Worm (Caenorhabditis elegans): ENCODE measurements around the gene rab-30.

Gene rab-30

DNA sequence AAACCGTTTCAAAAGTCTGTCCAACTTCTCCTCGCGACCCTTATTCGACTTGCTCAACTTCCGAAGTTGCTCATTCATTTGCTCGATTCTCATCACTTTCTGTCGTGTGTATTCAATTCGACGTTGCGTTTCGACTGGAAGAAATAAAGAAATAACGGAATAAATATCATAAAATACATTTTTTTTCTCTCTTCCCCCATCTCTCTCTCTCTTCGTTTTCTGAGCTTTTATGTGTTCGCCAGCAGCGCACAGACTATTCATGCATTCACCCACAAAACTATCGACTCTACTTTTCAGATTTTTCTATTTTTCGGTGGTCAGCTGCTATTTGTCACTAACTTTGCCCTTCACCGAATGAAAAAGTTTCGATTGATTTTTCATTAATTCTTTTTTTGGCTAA, at the start of gene rab-30:
rab-30 (plus strand) TSS at position 301 of the 400 bp plus-strand sequence.
- no peak for TF ChIP-seq him-1 (tag; optimal IDR thresholded peaks at IDR 0.05)
- TF ChIP-seq W03F9.2 (tag; optimal IDR thresholded peaks at IDR 0.05), result no peak
- no peak for TF ChIP-seq dao-5 (tag; optimal IDR thresholded peaks at IDR 0.05)

DNA sequence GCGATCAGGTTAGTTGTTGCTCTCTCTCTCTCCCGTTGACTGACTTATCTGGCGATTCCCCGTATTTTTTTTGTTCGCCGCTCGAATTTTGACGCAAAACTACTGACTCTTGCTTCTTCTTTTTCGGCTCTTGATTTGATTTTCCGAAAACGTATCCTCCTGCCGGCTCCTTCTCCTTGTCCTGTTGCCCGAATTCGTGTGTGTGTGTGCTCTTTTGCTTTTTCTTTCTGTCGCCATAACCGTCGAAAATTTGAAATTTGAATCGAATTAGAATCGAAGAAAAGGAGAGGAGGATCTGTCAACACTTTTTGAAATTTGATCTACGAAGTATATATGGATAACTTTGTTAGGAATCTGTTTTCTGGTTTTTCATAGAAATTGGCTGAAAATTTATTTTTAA, 47.8 kb upstream of the rab-30 start:
- TF ChIP-seq dao-5 (tag; optimal IDR thresholded peaks at IDR 0.05) (no peak), him-1 (tag; optimal IDR thresholded peaks at IDR 0.05) (no peak), W03F9.2 (tag; optimal IDR thresholded peaks at IDR 0.05) (no peak)

DNA sequence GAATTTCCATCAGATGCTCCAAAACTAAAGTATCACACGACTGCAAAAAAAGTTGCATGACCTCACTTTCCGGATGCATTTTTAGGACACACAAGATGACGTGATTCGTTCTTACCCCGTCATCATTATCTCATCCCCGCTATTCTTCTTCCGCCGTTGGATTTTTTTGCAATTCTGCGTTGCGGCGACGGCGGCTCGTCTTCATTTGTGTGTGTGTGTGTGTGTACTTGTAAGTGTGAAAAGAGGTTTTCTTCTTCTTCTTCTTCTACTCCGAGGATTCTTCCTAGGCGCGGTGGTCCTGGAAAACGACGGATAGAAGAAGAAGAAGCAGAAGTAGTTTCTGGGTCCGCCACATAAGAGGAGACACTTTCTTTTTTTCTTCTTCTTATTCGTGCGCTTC, 44.6 kb upstream of the rab-30 start:
- TF ChIP-seq him-1 (tag; optimal IDR thresholded peaks at IDR 0.05) (no peak), dao-5 (tag; optimal IDR thresholded peaks at IDR 0.05) (no peak), W03F9.2 (tag; optimal IDR thresholded peaks at IDR 0.05) (no peak)

DNA sequence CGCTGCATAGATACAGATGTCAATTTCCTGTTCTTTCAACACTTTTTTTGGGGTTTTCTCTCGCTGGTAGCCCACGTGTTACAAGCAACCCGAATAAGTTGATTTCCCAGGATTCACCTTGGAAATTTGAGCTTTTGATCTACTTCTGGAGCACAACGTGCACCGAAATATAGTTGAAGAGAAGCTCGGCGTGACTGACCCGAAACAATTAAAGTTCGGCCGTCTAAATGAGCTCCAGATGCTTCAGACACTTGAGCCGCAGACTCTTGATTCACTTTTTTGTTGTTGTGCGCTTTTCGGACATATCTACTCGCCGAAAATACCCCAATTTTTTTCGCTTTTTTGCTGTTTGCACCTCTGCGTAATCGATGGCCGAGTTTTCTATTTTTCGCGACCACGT, 41.5 kb upstream of the rab-30 start:
- no peak for TF ChIP-seq dao-5 (tag; optimal IDR thresholded peaks at IDR 0.05)

DNA sequence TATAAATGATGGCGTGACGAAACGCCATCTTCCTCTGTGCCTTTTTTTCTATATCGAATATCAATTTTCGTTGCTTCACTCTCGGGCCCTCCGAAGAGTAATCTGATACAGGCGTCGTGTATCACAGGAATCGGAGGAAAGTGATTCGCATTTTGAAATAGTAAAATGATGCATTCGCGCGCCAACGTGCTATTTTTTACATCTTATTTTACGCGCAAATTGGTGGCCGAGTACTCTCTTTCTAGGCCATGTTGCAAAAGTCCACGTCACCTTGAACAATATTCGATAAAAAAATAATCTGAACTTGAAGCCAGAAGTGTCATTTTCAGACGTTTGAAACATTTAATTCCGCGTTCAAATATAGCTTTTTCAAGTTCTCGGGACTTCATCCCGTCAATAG, 40.8 kb upstream of the rab-30 start:
- TF ChIP-seq him-1 (tag; optimal IDR thresholded peaks at IDR 0.05) (no peak), dao-5 (tag; optimal IDR thresholded peaks at IDR 0.05) (no peak)

DNA sequence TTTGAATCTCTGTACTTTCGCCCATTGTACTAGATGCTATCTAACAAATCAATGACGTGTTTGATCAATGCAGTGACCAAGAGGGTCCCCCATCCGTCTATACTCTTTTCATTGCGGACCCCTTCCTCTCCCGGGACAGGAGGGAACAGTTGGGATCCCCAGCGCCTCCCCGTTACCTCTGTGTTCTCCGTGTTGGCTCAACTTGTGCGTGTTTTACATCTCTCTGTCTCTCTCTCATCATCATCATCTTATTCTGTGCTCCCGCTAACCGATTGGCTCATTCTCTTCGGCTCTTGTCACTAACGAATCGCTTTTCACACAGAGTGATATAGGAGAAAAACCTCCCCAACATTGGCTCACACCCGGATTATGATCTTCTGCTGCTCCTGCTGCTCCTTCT, 39.9 kb upstream of the rab-30 start, which contains the start of gene unc-49:
unc-49 (plus strand) TSS at position 240 of the 400 bp plus-strand sequence.
- TF ChIP-seq dao-5 (tag; optimal IDR thresholded peaks at IDR 0.05) (no peak), W03F9.2 (tag; optimal IDR thresholded peaks at IDR 0.05) (no peak), him-1 (tag; optimal IDR thresholded peaks at IDR 0.05) (no peak)

DNA sequence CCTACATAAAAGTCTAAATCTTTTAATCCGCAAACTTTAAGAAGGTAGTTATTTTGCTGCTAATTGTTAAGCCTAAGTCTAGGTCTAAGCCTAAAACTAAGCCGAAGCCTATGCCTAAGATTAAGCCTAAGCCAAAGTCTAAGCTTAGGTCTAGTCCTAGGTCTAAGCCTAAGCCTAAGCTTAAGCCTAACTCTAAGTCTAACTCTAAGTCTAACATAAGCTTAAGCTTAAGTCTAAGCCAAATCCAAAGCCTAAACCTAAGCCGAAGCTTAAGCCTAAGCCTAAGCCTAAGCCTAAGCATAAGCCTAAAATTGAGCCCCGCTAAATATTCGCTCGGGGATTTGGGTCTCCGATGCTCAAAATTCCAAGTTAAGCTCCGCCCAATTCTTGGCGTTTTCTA, 39.2 kb upstream of the rab-30 start:
- TF ChIP-seq W03F9.2 (tag; optimal IDR thresholded peaks at IDR 0.05), result no peak

DNA sequence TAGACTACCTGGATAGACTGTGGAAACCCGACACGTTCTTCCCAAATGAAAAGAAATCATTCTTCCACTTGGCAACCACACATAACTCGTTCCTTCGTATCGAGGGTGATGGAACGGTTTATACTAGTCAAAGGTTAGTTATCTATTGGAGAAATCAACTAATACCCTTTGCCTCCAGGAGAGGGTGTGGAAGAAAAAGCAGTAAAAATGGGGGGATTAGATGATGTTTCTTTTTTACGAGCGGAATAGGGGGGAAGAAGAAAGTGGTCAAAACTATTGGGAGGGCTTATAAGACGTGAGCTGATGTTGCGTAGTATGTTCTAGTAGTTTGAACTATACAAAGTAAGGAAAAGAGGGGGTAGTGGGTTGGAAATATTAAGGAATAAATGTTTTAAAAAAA, 37.4 kb upstream of the rab-30 start:
- TF ChIP-seq W03F9.2 (tag; optimal IDR thresholded peaks at IDR 0.05) (no peak), him-1 (tag; optimal IDR thresholded peaks at IDR 0.05) (no peak), dao-5 (tag; optimal IDR thresholded peaks at IDR 0.05) (no peak)

DNA sequence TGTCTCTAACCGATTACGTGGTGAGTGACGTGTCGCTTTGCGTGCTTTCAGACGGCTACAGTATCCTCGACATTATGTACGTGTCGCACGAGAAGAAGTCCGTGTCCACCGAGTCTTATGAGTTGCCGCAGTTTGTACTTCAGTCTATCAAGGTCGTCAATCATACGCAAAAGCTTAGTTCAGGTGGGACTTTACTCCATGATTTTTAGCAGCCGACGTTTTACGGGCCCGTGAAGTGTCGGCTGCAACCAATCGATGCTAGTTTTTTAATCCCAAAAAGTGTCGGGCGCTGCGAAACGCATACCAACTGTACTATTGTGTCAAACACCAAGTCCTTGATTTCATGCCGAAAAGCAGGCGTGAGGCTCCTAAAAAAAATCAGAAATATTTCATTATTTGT, 35.6 kb upstream of the rab-30 start:
- no peak for TF ChIP-seq W03F9.2 (tag; optimal IDR thresholded peaks at IDR 0.05)
- TF ChIP-seq him-1 (tag; optimal IDR thresholded peaks at IDR 0.05), result no peak
- no peak for TF ChIP-seq dao-5 (tag; optimal IDR thresholded peaks at IDR 0.05)

DNA sequence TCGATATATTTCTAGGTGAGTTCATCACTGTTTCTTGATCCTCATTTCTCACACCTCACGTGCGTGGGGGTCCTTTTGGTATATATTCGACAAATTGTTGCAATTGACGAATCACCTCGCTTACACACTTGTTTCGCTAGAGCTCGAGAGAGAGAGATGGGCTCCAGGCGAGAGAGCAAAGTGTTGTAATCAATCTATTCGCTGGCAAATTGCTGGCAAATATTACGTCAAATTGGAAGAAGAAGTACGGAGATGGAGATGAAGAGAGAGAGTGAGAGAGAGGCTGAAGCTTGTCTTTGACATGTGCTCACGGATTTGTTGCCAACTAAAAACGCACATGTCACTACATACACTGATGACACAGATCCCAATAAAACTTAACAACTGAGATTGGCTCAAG, 34.5 kb upstream of the rab-30 start:
- TF ChIP-seq dao-5 (tag; optimal IDR thresholded peaks at IDR 0.05) (no peak), him-1 (tag; optimal IDR thresholded peaks at IDR 0.05) (no peak), W03F9.2 (tag; optimal IDR thresholded peaks at IDR 0.05) (no peak)

DNA sequence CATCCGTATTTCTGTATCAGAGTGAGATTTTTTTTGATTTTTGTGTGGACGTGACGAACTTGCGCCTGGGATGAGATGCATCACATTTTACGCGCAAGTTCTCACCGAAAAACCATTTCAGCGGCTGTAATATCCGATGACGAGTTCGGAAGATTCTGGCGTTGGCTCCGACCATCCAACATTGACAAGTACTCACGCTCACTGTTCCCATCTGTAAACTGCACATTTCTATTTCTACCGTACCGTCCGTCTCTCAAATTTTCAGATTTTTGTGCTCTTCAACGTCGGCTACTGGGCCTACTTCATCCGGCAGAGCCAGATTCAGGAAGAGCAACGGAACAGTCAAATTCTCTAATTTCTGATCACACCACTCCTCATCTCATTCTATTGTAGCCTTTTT, 33.0 kb upstream of the rab-30 start:
- TF ChIP-seq dao-5 (tag; optimal IDR thresholded peaks at IDR 0.05) (no peak), W03F9.2 (tag; optimal IDR thresholded peaks at IDR 0.05) (no peak), him-1 (tag; optimal IDR thresholded peaks at IDR 0.05) (no peak)

DNA sequence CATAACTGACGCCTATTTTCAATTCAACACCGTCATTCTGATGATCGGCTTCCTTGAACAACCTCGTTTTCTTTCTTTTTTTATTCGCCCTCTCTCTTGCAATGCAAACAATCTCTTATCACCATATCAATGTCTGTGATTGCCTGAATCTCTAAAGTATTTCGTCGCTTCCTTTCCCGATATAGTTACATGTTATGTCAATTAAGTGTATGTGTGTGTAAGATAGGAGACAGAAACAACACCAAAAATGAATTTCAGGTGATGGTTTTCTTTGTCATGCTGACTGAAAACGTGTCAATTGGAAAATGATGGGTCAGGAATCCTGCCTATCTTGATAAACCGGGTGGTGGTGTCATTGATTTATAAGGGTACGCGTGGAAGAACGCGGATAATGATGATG, 27.1 kb upstream of the rab-30 start:
- TF ChIP-seq W03F9.2 (tag; optimal IDR thresholded peaks at IDR 0.05) (no peak), dao-5 (tag; optimal IDR thresholded peaks at IDR 0.05) (no peak)

DNA sequence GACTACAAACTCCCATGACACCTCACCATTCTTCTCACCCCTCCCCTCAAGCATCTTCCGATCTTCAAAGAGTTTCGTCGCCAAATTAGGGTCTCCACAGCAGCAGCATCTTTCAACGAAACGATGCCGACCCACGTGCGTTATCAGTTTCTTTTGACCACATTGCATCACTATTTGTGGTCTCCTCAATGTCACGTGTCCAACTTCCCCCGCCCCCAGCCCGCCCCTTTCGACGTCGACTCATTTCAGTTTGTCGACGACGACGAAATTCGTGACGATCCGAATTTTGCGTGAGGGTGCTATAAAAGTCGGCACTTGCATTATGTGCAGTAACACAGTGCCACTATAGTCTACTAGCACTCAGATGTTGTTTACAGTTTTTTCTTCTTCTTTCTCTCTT, 26.2 kb upstream of the rab-30 start:
- no peak for TF ChIP-seq W03F9.2 (tag; optimal IDR thresholded peaks at IDR 0.05)
- TF ChIP-seq dao-5 (tag; optimal IDR thresholded peaks at IDR 0.05), result no peak
- TF ChIP-seq him-1 (tag; optimal IDR thresholded peaks at IDR 0.05), result no peak

DNA sequence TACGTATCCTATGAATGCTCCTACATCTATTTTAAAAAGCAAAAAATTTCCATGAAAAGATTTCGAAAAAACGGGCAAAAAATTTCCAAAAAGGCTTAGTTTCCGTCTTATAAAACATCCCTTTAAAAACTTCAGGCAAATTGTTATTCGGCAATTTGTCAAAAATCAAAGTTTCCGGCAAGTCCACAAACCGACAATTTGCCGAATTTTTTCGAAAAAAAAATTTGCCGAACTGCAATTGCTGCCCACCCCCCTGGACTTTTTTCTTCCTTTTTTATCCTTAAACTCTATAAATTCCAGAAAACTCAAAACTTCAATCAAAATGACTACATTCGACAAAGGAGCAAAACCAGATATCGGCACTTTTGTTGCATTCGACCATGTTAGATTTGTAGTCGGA, 25.2 kb upstream of the rab-30 start, which contains the start of gene hpd-1:
hpd-1 (plus strand) TSS at position 301 of the 400 bp plus-strand sequence.
- TF ChIP-seq him-1 (tag; optimal IDR thresholded peaks at IDR 0.05), result no peak
- no peak for TF ChIP-seq W03F9.2 (tag; optimal IDR thresholded peaks at IDR 0.05)
- no peak for TF ChIP-seq dao-5 (tag; optimal IDR thresholded peaks at IDR 0.05)

DNA sequence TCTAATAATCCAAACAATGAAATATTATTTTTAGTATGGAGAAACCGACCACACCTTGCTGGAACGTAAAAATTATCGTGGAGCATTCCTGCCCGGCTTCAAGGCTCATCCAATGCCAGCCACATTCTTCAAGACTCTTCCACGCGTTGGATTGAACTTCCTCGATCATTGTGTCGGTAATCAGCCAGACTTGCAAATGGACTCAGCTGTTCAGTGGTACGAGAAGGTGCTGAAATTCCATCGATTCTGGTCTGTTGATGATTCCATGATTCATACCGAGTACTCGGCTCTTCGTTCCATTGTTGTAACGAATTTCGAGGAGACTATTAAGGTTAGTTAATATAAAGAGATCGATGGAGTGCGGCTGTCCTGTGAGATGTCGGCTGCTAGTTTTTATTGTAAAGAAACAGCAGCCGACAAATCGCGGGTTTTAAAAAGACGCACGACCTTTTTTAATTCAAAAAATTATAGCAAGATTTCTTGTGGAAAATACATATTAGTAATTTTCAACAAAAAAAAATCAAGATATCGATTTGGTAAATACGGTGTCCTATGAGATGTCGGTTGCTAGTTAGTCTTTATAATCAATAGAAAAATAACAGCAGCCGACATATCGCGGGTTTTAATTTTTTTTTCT, 24.2 kb upstream of the rab-30 start:
- TF ChIP-seq W03F9.2 (tag; optimal IDR thresholded peaks at IDR 0.05) (no peak), him-1 (tag; optimal IDR thresholded peaks at IDR 0.05) (no peak), dao-5 (tag; optimal IDR thresholded peaks at IDR 0.05) (no peak)

DNA sequence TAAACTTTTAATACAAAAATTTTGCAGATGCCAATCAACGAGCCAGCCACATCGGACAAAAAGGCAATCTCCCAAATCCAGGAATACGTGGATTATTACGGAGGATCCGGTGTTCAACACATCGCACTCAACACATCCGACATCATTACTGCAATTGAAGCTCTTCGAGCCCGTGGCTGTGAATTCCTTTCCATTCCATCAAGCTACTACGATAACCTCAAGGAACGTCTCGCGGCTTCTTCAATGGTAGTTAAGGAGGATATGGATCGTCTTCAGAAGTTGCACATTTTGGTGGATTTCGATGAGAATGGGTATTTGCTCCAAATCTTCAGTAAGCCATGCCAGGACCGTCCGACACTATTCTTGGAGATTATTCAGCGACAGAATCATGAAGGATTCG, 23.4 kb upstream of the rab-30 start:
- TF ChIP-seq dao-5 (tag; optimal IDR thresholded peaks at IDR 0.05) (no peak), W03F9.2 (tag; optimal IDR thresholded peaks at IDR 0.05) (no peak), him-1 (tag; optimal IDR thresholded peaks at IDR 0.05) (no peak)
